Worm (Caenorhabditis elegans) whole organism, young adult: ENCODE measurements around the gene srg-11.

Experiments
- B0336.3 ChIP-seq: fragments of 200-800 bp; sonication (Bioruptor generic); IDR thresholded peaks from 2 replicates; pipeline ENCODE4 v1.3.6; 2022; ENCODE audit warnings: missing genetic modification characterization, missing compliant biosample characterization
- C06A6.2 ChIP-seq: fragments of 200-800 bp; sonication (Bioruptor generic); conservative IDR thresholded peaks from 2 replicates; pipeline ENCODE4 v1.3.6; 2022; ENCODE audit warnings: missing genetic modification characterization, missing compliant biosample characterization
- F10E7.11 ChIP-seq: sonication (generic microtip); optimal IDR thresholded peaks from 2 replicates; lab custom pipeline; 2017; ENCODE audit warnings: mild to moderate bottlenecking, missing genetic modification characterization, moderate library complexity, missing compliant biosample characterization
- K11D2.4 ChIP-seq: fragments of 200-800 bp; sonication (Bioruptor generic); IDR thresholded peaks from 2 replicates; pipeline ENCODE4 v1.3.6; 2022; ENCODE audit warnings: missing genetic modification reagents, missing genetic modification characterization, missing compliant biosample characterization
- T26A5.8 ChIP-seq: sonication (generic microtip); optimal IDR thresholded peaks from 2 replicates; lab custom pipeline; 2016; ENCODE audit warnings: missing genetic modification characterization, missing compliant biosample characterization
- Y67H2A.10 ChIP-seq: fragments of 200-800 bp; sonication (Bioruptor generic); conservative IDR thresholded peaks from 2 replicates; pipeline ENCODE4 v1.3.6; 2022; ENCODE audit warnings: missing genetic modification reagents, missing genetic modification characterization, missing compliant biosample characterization
- Y79H2A.3 ChIP-seq: fragments of 200-800 bp; sonication (Bioruptor generic); conservative IDR thresholded peaks from 2 replicates; pipeline ENCODE4 v1.3.6; 2022; ENCODE audit warnings: missing genetic modification reagents, missing genetic modification characterization, missing compliant biosample characterization
- ama-1 ChIP-seq, 3 experiments: fragments of 150-350 bp in 1 of 3; sonication (generic microtip) in 2 of 3; optimal IDR thresholded peaks; 2 replicates each; lab custom pipeline; 2014 to 2018; ENCODE audit warnings: missing biosample characterization in 2 of 3, missing genetic modification characterization in 2 of 3, missing genetic modification reagents in 2 of 3
- aptf-3 ChIP-seq: fragments of 200-800 bp; sonication (Bioruptor generic); IDR thresholded peaks from 2 replicates; pipeline ENCODE4 v1.3.6; 2022; ENCODE audit warnings: missing genetic modification characterization, missing compliant biosample characterization
- bed-2 ChIP-seq: fragments of 200-800 bp; sonication (Bioruptor generic); IDR thresholded peaks from 2 replicates; pipeline ENCODE4 v1.3.6; 2022; ENCODE audit warnings: missing genetic modification reagents, missing genetic modification characterization, missing compliant biosample characterization
- cebp-2 ChIP-seq: fragments of 200-800 bp; sonication (Bioruptor generic); IDR thresholded peaks from 2 replicates; pipeline ENCODE4 v1.3.6; 2022; ENCODE audit warnings: missing genetic modification characterization, missing compliant biosample characterization
- ceh-40 ChIP-seq: fragments of 200-800 bp; sonication (Bioruptor generic); IDR thresholded peaks from 2 replicates; pipeline ENCODE4 v1.3.6; 2022; ENCODE audit warnings: missing genetic modification characterization, missing compliant biosample characterization
- ceh-58 ChIP-seq: fragments of 200-800 bp; sonication (Bioruptor generic); IDR thresholded peaks from 2 replicates; pipeline ENCODE4 v1.3.6; 2022; ENCODE audit warnings: missing genetic modification characterization, missing compliant biosample characterization
- ceh-79 ChIP-seq: sonication (generic microtip); optimal IDR thresholded peaks from 2 replicates; lab custom pipeline; 2017; ENCODE audit warnings: mild to moderate bottlenecking, missing genetic modification characterization, missing compliant biosample characterization
- ceh-91 ChIP-seq: fragments of 200-800 bp; sonication (Bioruptor generic); IDR thresholded peaks from 2 replicates; pipeline ENCODE4 v1.3.6; 2022; ENCODE audit warnings: missing genetic modification reagents, missing genetic modification characterization, missing compliant biosample characterization
- chd-7 ChIP-seq: sonication (generic microtip); optimal IDR thresholded peaks from 2 replicates; lab custom pipeline; 2016; ENCODE audit warnings: mild to moderate bottlenecking, missing genetic modification characterization, moderate library complexity, missing compliant biosample characterization
- dox-1 ChIP-seq: fragments of 200-800 bp; sonication (Bioruptor generic); IDR thresholded peaks from 2 replicates; pipeline ENCODE4 v1.3.6; 2022; ENCODE audit warnings: missing genetic modification reagents, missing genetic modification characterization, missing compliant biosample characterization
- hlh-26 ChIP-seq: fragments of 200-800 bp; sonication (Bioruptor generic); conservative IDR thresholded peaks from 2 replicates; pipeline ENCODE4 v1.3.6; 2022; ENCODE audit warnings: missing genetic modification reagents, missing genetic modification characterization, missing compliant biosample characterization
- hmg-1.2 ChIP-seq: fragments of 200-800 bp; sonication (Bioruptor generic); IDR thresholded peaks from 2 replicates; pipeline ENCODE4 v1.3.6; 2022; ENCODE audit warnings: missing genetic modification reagents, missing genetic modification characterization, missing compliant biosample characterization
- hmg-20 ChIP-seq: fragments of 200-800 bp; sonication (Bioruptor generic); IDR thresholded peaks from 2 replicates; pipeline ENCODE4 v1.3.6; 2022; ENCODE audit warnings: missing genetic modification reagents, missing genetic modification characterization, missing compliant biosample characterization
- hsf-1 ChIP-seq: fragments of 200-800 bp; sonication (Bioruptor generic); IDR thresholded peaks from 2 replicates; pipeline ENCODE4 v1.3.6; 2022; ENCODE audit warnings: missing genetic modification reagents, missing genetic modification characterization, missing compliant biosample characterization
- let-607 ChIP-seq, 2 experiments: fragments of 200-800 bp in 1 of 2; sonication (Bioruptor generic) in 1 of 2; sonication (generic microtip) in 1 of 2; optimal IDR thresholded peaks; 2 replicates each; lab custom pipeline; 2016 to 2018; ENCODE audit warnings: mild to moderate bottlenecking in 2 of 2, missing compliant biosample characterization in 2 of 2, missing genetic modification characterization in 2 of 2, moderate library complexity in 2 of 2, missing genotype in 1 of 2
- lin-54 ChIP-seq: fragments of 200-800 bp; sonication (Bioruptor generic); optimal IDR thresholded peaks from 2 replicates; lab custom pipeline; 2018; ENCODE audit warnings: mild to moderate bottlenecking, missing genetic modification characterization, missing compliant biosample characterization
- madf-10 ChIP-seq: sonication (generic microtip); optimal IDR thresholded peaks from 2 replicates; lab custom pipeline; 2016; ENCODE audit warnings: mild to moderate bottlenecking, missing genetic modification characterization, missing compliant biosample characterization
- mel-28 ChIP-seq: sonication (generic microtip); optimal IDR thresholded peaks from 2 replicates; lab custom pipeline; 2016; ENCODE audit warnings: borderline replicate concordance, mild to moderate bottlenecking, missing genetic modification characterization, missing compliant biosample characterization
- mes-4 ChIP-seq: sonication (generic microtip); optimal IDR thresholded peaks from 2 replicates; lab custom pipeline; 2016; ENCODE audit warnings: missing genotype, missing genetic modification characterization, missing compliant biosample characterization
- nfya-1 ChIP-seq: sonication (generic microtip); optimal IDR thresholded peaks from 2 replicates; lab custom pipeline; 2017; ENCODE audit warnings: antibody characterized with exemption, missing compliant biosample characterization, missing genetic modification characterization, borderline replicate concordance; ENCODE audit not compliant: insufficient read depth
- nhr-27 ChIP-seq: fragments of 200-800 bp; sonication (Bioruptor generic); optimal IDR thresholded peaks from 2 replicates; lab custom pipeline; 2018; ENCODE audit warnings: mild to moderate bottlenecking, missing genetic modification characterization, moderate library complexity, missing compliant biosample characterization
- nhr-80 ChIP-seq: sonication (generic microtip); optimal IDR thresholded peaks from 2 replicates; lab custom pipeline; 2016; ENCODE audit warnings: missing genetic modification characterization, missing compliant biosample characterization
- pha-4 ChIP-seq: fragments of 150-350 bp; sonication (generic microtip); optimal IDR thresholded peaks from 2 replicates; lab custom pipeline; 2014; ENCODE audit warnings: missing biosample characterization, missing genetic modification reagents, missing genetic modification characterization
- rpc-1 ChIP-seq, 2 experiments: fragments of 150-350 bp in 1 of 2; sonication (generic microtip) in 1 of 2; optimal IDR thresholded peaks; 2 replicates each; lab custom pipeline; 2014 to 2018; ENCODE audit warnings: missing biosample characterization in 1 of 2, missing genetic modification characterization in 1 of 2, missing genetic modification reagents in 1 of 2, missing genotype in 1 of 2
- sdz-38 ChIP-seq: sonication (generic microtip); optimal IDR thresholded peaks from 2 replicates; lab custom pipeline; 2016; ENCODE audit warnings: missing genotype, missing genetic modification characterization, missing compliant biosample characterization
- snpc-1.1 ChIP-seq: sonication (generic microtip); optimal IDR thresholded peaks from 2 replicates; lab custom pipeline; 2017; ENCODE audit warnings: missing genetic modification characterization, mild to moderate bottlenecking, missing compliant biosample characterization, antibody characterized with exemption, moderate library complexity, missing genotype, missing genetic modification reagents; ENCODE audit not compliant: insufficient read depth
- snpc-4 ChIP-seq, 5 experiments: fragments of 150-350 bp in 1 of 5; sonication (generic microtip) in 4 of 5; optimal IDR thresholded peaks; 2 replicates each; lab custom pipeline; 2014 to 2018; ENCODE audit warnings: missing genetic modification characterization in 5 of 5, missing biosample characterization in 3 of 5, antibody characterized with exemption in 2 of 5, mild to moderate bottlenecking in 2 of 5, missing compliant biosample characterization in 2 of 5, missing genotype in 2 of 5, moderate library complexity in 2 of 5, missing genetic modification reagents in 1 of 5
- somi-1 ChIP-seq: fragments of 200-800 bp; sonication (Bioruptor generic); optimal IDR thresholded peaks from 2 replicates; lab custom pipeline; 2018; ENCODE audit warnings: mild to moderate bottlenecking, missing genetic modification characterization, missing compliant biosample characterization
- sptf-2 ChIP-seq: fragments of 200-800 bp; sonication (Bioruptor generic); optimal IDR thresholded peaks from 2 replicates; lab custom pipeline; 2018; ENCODE audit warnings: mild to moderate bottlenecking, missing genetic modification characterization, missing compliant biosample characterization
- zim-3 ChIP-seq: sonication (generic microtip); optimal IDR thresholded peaks from 2 replicates; lab custom pipeline; 2017; ENCODE audit warnings: mild to moderate bottlenecking, missing genetic modification characterization, moderate library complexity, missing compliant biosample characterization
- ztf-22 ChIP-seq: fragments of 200-800 bp; sonication (Bioruptor generic); optimal IDR thresholded peaks from 2 replicates; lab custom pipeline; 2018; ENCODE audit warnings: mild to moderate bottlenecking, missing genetic modification characterization, moderate library complexity, missing compliant biosample characterization
- ztf-26 ChIP-seq: sonication (generic microtip); optimal IDR thresholded peaks from 2 replicates; lab custom pipeline; 2017; ENCODE audit warnings: missing genetic modification characterization, missing compliant biosample characterization
- ztf-3 ChIP-seq: fragments of 200-800 bp; sonication (Bioruptor generic); optimal IDR thresholded peaks from 2 replicates; lab custom pipeline; 2018; ENCODE audit warnings: mild to moderate bottlenecking, missing genetic modification characterization, missing compliant biosample characterization

Gene srg-11

ce11 chrIII:4677466-4677865 is 2.3 kb upstream of the srg-11 start, which contains the start of gene srg-10:
srg-10 (plus strand) TSS chrIII:4677766.
- no peak for TF ChIP-seq sdz-38 (tag; lab: Kevin White, UChicago)
- TF ChIP-seq ceh-40, result no peak
- TF ChIP-seq cebp-2 (GFP tag; lab: Robert Waterston, UW), result no peak
- no peak for TF ChIP-seq snpc-1.1 (tag; lab: Kevin White, UChicago)
- TF ChIP-seq zim-3, result no peak
- TF ChIP-seq ama-1 (optimal IDR thresholded peaks at IDR 0.05; lab: Kevin White, UChicago), result no peak
- no peak for TF ChIP-seq ama-1 (GFP tag; optimal IDR thresholded peaks at IDR 0.05; lab: Kevin White, UChicago)
- TF ChIP-seq lin-54 (GFP tag; lab: Kevin White, UChicago), result no peak
- TF ChIP-seq madf-10 (tag; lab: Kevin White, UChicago), result no peak
- no peak for TF ChIP-seq let-607 (tag; optimal IDR thresholded peaks at IDR 0.05; lab: Kevin White, UChicago)
- no peak for TF ChIP-seq ztf-3
- TF ChIP-seq mel-28 (tag; lab: Kevin White, UChicago), result no peak
- TF ChIP-seq ceh-58 (GFP tag; lab: Robert Waterston, UW), result no peak
- TF ChIP-seq hsf-1, result no peak
- TF ChIP-seq nhr-27, result no peak
- no peak for TF ChIP-seq hmg-20 (GFP tag; lab: Robert Waterston, UW)
- TF ChIP-seq K11D2.4 (GFP tag; lab: Robert Waterston, UW), result no peak

- no peak for TF ChIP-seq Y67H2A.10 (GFP tag; lab: Robert Waterston, UW)
These were observed 7.3 kb downstream of the srg-11 start for ce11 chrIII:4687134-4687533.

DNA sequence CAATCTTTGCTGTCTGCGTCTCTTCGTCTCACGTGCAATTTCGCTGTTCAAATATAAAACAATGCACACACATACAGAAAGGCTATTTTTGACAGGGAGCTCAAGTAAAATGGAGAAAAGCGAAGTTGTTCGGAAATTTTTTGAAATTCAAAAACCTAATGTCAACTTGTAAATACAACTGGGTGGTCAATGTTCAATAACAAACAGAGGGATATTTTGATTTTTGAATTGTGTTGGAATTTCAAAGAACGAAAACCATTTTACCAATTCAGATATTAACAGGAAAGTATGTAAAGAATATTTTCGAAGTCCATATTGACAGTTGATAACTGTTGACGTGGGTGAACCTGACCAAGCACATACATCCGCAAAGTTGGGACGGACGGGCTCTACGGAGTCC is 8.5 kb downstream of the srg-11 start, which contains the start of gene tag-243:
TSS of gene tag-243 (minus strand) at position 101 of the 400 bp plus-strand sequence.
- TF ChIP-seq dox-1 (no peak), hmg-1.2 (GFP tag; lab: Robert Waterston, UW) (peak; percentile 64)

DNA sequence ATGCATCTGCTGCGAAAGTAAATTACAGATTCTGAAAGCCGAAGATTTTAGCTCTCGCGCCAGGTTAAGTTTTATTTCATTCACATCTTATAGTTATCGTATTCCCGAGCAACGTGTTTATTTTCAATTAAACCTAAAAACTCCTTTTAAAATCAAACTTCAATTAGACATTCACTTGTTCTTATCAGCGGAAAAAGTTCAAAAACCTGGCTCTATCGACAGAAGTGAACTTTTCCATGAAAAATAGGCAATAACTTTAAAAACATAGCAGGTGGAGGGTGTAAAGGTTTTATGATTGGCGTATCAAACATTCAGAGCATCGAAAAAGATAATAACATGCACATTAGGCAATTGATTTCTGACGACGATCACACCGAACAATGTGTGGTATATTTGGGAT is 9.2 kb downstream of the srg-11 start, which contains the start of gene ppat-1:
TSS of gene ppat-1 (plus strand) at position 316 of the 400 bp plus-strand sequence.
- TF ChIP-seq ztf-26 (no peak), nhr-80 (tag; lab: Kevin White, UChicago) (peak; percentile 51), aptf-3 (GFP tag; lab: Robert Waterston, UW) (no peak)

ce11 chrIII:4689595-4689994 is 9.8 kb downstream of the srg-11 start:
- TF ChIP-seq snpc-4 (GFP tag; optimal IDR thresholded peaks at IDR 0.05; lab: Kevin White, UChicago) (peak; percentile 78), snpc-4 (tag; optimal IDR thresholded peaks at IDR 0.05; lab: Kevin White, UChicago) (peak in 3 of 4 experiments; percentile 2 to 66 (median 42)), pha-4 (peak; percentile 47), Y79H2A.3 (0 out of 2 replicates have a peak, but pooled peaks have one; percentile 44), F10E7.11 (tag; lab: Kevin White, UChicago) (peak; percentile 62), ceh-91 (GFP tag; lab: Robert Waterston, UW) (0 out of 2 replicates have a peak, but pooled peaks have one; percentile 26), nhr-80 (tag; lab: Kevin White, UChicago) (peak; percentile 70), Y67H2A.10 (GFP tag; lab: Robert Waterston, UW) (peak; percentile 60; the same call in 1 of the 2 replicates), T26A5.8 (peak; percentile 79), hlh-26 (GFP tag; lab: Robert Waterston, UW) (no peak), rpc-1 (optimal IDR thresholded peaks at IDR 0.05; lab: Kevin White, UChicago) (peak; percentile 91), rpc-1 (tag; optimal IDR thresholded peaks at IDR 0.05; lab: Kevin White, UChicago) (peak; percentile 100), chd-7 (tag; lab: Kevin White, UChicago) (peak; percentile 90), C06A6.2 (no peak), ceh-79 (tag; lab: Kevin White, UChicago) (peak; percentile 64), mes-4 (tag; lab: Kevin White, UChicago) (peak; percentile 91), B0336.3 (GFP tag; lab: Robert Waterston, UW) (peak; percentile 71), ama-1 (optimal IDR thresholded peaks at IDR 0.05; lab: Kevin White, UChicago) (no peak), ama-1 (GFP tag; optimal IDR thresholded peaks at IDR 0.05; lab: Kevin White, UChicago) (peak; percentile 87 to 95), nfya-1 (no peak), lin-54 (GFP tag; lab: Kevin White, UChicago) (peak; percentile 77), somi-1 (GFP tag; lab: Kevin White, UChicago) (peak; percentile 51), ztf-22 (peak; percentile 53), bed-2 (no peak), sptf-2 (GFP tag; lab: Kevin White, UChicago) (peak; percentile 87)
